Worm (Caenorhabditis elegans): ENCODE measurements around the gene icln-1.
A peak's percentile ranks its signal among the peaks of the same experiment; 100 is the strongest.

Gene icln-1

DNA sequence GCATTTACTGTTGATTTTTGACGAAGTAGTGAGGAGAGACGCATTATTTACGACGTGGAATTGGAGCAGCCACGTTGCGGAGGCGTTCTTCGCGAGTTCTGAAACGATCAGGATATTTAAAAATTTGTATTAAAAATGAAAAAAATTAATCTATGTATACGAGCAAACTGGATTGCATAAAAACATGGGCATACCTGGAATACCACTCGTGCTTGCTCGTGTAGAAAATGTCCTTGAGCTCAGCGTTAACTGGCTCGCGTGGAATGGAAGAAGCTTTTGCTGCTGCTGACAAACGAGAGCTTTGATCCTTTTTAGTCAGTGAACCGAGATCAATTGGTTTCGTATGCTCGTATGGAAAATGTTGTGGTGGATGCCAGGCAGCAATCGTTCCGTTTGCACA, 1.5 kb downstream of the icln-1 start, which contains the start of gene lpl-1:
TSS of gene lpl-1 (minus strand) at position 101 of the 400 bp plus-strand sequence.
- TF ChIP-seq ceh-48 (tag; optimal IDR thresholded peaks at IDR 0.05): no peak
- no peak for TF ChIP-seq hlh-15 (tag; optimal IDR thresholded peaks at IDR 0.05)
- no peak for TF ChIP-seq hlh-6 (tag; optimal IDR thresholded peaks at IDR 0.05)
- TF ChIP-seq unc-3 (GFP tag; conservative IDR thresholded peaks at IDR 0.05): no peak
- no peak for TF ChIP-seq unc-3 (tag; optimal IDR thresholded peaks at IDR 0.05)
- TF ChIP-seq K09A11.1 (tag; optimal IDR thresholded peaks at IDR 0.05; ENCODE audit: insufficient read depth): no peak
- TF ChIP-seq hlh-8 (tag; optimal IDR thresholded peaks at IDR 0.05): no peak
- TF ChIP-seq pha-4 (tag; optimal IDR thresholded peaks at IDR 0.05): no peak
- TF ChIP-seq T23F11.4 (GFP tag; optimal IDR thresholded peaks at IDR 0.05): no peak

DNA sequence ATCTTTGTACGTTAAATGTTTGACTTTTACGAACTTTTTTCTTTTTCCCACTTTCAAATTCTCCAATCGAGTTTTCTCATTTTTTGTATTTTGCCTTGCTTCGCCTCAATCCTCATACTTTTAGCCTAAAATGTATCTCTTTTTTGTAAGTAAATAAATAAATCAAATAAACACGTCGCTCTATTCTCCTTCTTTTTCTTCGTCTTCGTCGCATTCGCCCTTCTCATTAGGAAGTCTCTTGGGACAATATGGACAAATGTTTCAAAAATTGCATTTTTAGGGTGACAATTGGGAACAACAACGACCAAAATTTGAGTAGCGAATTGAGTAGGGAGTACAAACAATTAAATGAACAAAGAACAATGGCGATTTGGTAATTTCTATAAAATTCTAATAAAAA, 3.4 kb downstream of the icln-1 start:
- TF ChIP-seq unc-42 (tag; optimal IDR thresholded peaks at IDR 0.05) (peak; percentile 97), Y22D7AL.16 (tag; optimal IDR thresholded peaks at IDR 0.05) (no peak), ceh-31 (tag; optimal IDR thresholded peaks at IDR 0.05) (peak; percentile 2)

DNA sequence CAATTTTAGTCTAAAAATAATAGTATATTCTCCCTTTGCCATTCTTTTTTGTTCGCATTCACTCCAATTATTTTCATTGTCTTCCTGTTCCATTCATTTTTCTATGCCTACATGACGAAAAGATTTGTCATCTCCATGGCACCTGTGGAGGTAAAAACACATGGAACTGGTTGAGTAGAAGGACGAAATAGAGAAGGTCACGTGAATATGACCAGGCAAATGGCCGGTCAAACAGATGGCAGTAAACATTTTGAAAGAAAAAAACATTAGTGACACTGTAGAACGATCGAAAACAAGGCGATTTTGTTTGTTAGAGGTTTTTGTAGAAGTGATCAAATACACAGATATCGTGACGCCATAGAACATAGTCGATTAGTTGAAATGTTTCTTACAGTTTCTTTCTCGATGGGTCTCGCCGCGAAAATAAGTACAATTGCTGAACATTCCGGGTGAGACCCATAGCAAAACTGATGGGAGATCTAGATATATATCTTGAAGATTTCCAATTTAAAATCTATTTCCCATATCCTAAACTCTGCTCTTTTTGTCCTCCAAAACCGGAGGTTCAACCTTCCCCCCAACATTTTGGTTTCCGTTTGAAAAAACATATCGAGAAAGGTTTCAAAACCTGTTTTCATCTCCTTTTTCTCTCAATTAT, 4.8 kb downstream of the icln-1 start:
- TF ChIP-seq hlh-30 (tag; optimal IDR thresholded peaks at IDR 0.05; ENCODE audit: insufficient read depth) (peak; percentile 24), lim-6 (tag; optimal IDR thresholded peaks at IDR 0.05) (no peak)

DNA sequence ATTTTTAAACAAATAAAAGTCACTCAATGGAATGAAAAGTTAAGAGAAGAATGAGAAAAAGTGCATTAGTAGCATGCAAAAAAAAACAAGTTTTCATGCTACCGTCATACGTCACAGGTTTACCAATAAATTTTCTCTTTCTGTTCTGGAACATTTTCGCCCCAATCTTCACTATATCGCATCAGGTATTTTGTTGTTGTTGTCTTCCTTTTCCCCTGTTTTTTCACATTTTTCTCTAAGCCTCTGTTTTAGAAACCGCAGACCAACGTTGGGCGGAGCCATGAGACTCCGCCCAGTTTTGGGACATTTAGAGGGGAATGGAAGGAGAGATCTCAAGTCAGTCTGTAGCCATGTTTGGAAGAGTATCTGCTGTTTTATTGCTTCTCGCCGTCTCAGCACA, 7.2 kb downstream of the icln-1 start, which contains the start of gene msa-1:
TSS of gene msa-1 (plus strand) at position 301 of the 400 bp plus-strand sequence.
- TF ChIP-seq che-1 (tag; optimal IDR thresholded peaks at IDR 0.05): no peak
- 0 out of 2 replicates have a peak, but pooled peaks have one; percentile 14 for TF ChIP-seq ceh-45 (GFP tag; IDR thresholded peaks at IDR 0.05)

- no peak for TF ChIP-seq fkh-10 (GFP tag; optimal IDR thresholded peaks at IDR 0.05)
- TF ChIP-seq unc-86 (tag; optimal IDR thresholded peaks at IDR 0.05): no peak
- TF ChIP-seq nhr-11 (tag; optimal IDR thresholded peaks at IDR 0.05): no peak
Measured at ce11 chrIV:9082055-9082454, 13.4 kb downstream of the icln-1 start, which contains the start of gene twk-8. TSS of gene twk-8 (plus strand) at chrIV:9082355.

DNA sequence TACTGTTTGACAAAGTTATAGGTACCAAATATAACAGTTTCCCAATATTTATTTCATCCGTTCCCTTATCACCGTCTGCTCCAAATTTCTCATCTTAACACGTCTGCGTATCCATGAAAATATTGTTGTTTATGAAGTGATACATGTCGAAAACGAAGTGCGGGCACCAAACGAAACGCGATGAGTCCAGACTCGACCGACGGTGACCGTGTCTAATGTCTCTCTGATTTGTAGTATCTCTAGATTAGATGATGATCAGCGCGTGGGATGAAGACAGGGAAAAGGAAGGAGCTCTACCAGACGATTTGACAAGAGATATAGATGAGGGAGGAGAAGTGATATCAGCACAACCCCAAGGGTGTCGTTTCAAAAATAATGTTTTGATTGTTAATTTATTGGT, 15.3 kb downstream of the icln-1 start:
- no peak for TF ChIP-seq elt-4 (tag; optimal IDR thresholded peaks at IDR 0.05)
- TF ChIP-seq sdc-2 (tag; optimal IDR thresholded peaks at IDR 0.05): no peak
- TF ChIP-seq unc-55 (GFP tag; optimal IDR thresholded peaks at IDR 0.05): peak; percentile 78
- no peak for TF ChIP-seq dve-1 (tag; optimal IDR thresholded peaks at IDR 0.05)
- peak; percentile 68 for TF ChIP-seq ceh-18 (tag; optimal IDR thresholded peaks at IDR 0.05)
- no peak for TF ChIP-seq C08G9.2 (tag; optimal IDR thresholded peaks at IDR 0.05)
- TF ChIP-seq C38D4.7 (GFP tag; optimal IDR thresholded peaks at IDR 0.05): no peak
- TF ChIP-seq ceh-45 (GFP tag; IDR thresholded peaks at IDR 0.05): no peak

DNA sequence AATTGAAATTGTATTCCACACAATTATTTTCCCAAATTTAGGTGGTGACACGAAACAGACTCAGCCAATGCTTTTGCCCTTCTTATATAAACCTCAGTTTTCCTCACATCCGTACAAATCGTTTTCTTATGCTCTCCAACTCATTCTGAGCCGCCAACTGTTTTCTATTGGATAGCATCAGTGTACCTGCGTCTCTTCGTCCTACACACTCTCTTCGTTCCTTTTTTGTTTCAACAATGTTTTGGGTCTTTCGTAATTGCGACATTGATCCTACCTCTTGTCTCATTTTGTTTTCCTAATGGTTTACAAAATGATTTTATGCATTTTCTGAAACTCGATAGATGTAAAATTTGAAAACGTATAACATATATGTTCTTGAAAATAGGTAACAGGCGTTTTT, 16.1 kb downstream of the icln-1 start:
- no peak for TF ChIP-seq elt-4 (tag; optimal IDR thresholded peaks at IDR 0.05)
- peak; percentile 19 for TF ChIP-seq nfya-1 (tag; optimal IDR thresholded peaks at IDR 0.05)
- TF ChIP-seq hlh-6 (tag; optimal IDR thresholded peaks at IDR 0.05): no peak

DNA sequence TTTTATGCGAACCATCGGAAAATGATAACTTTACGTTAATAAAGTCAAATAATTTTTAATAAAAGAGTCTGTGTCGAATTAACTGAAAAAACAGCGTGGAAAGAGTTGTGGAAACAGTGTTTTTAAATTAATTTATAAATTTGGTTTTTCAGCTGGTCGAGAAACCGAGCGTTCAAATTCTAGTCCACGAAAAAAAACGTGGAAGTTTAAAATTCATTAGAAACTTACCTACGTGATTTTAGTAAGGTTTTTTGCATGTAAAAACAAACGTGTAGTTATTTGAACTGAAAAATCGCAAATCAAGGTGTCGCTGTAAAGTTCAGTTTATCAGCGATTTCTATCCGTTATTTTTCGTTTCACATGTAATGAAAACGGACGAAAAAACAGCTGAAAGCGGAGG, 17.0 kb downstream of the icln-1 start, which contains the start of gene mans-4:
TSS of gene mans-4 (minus strand) at position 101 of the 400 bp plus-strand sequence.
- TF ChIP-seq fkh-6 (tag; optimal IDR thresholded peaks at IDR 0.05) (no peak), C38D4.7 (GFP tag; optimal IDR thresholded peaks at IDR 0.05) (no peak), K02D7.2 (tag; optimal IDR thresholded peaks at IDR 0.05) (no peak), fax-1 (tag; optimal IDR thresholded peaks at IDR 0.05) (no peak), che-1 (tag; optimal IDR thresholded peaks at IDR 0.05) (no peak), zip-5 (tag; optimal IDR thresholded peaks at IDR 0.05) (no peak), elt-4 (tag; optimal IDR thresholded peaks at IDR 0.05) (no peak), ceh-30 (tag; optimal IDR thresholded peaks at IDR 0.05) (no peak), hlh-6 (tag; optimal IDR thresholded peaks at IDR 0.05) (no peak), ceh-48 (tag; optimal IDR thresholded peaks at IDR 0.05) (no peak)

All from whole organism, late embryonic.